Worm (Caenorhabditis elegans): ENCODE data around the gene clec-38.

clec-38 gene

ce11 chrV:16735518-16735917 lies at the start of gene clec-38, which contains the start of gene clec-34:
Gene clec-38 (minus strand): TSS chrV:16735618.
Gene clec-34 (plus strand): TSS chrV:16735765.
- no peak for TF ChIP-seq unc-62 (GFP tag; optimal IDR thresholded peaks at IDR 0.05)

- no peak for TF ChIP-seq unc-62 (GFP tag; optimal IDR thresholded peaks at IDR 0.05)
Measured at ce11 chrV:16784806-16785205, 49.4 kb upstream of the clec-38 start.

DNA sequence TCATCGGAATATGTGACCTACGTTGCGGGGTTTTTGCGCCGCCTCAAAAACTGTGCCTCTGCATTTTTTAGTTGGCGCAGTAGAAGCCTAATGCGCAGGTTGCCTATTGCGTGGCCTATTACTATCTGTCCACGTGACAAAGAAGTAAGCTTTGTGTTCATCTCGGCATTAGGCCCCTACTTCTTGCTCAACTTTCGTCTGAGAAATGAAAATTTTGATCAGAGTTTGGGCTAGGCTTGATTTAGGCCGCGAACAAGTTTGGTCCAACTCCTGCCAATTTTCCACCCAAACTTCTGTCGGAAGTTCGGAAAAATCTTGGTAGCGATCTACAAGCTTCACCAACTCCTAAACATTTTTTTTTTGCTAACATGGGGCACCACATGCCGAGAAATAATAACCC lies 46.6 kb upstream of the clec-38 start:
- TF ChIP-seq unc-62 (GFP tag; optimal IDR thresholded peaks at IDR 0.05) = no peak

ce11 chrV:16780554-16780953 lies 45.1 kb upstream of the clec-38 start:
- TF ChIP-seq unc-62 (GFP tag; optimal IDR thresholded peaks at IDR 0.05) = no peak

DNA sequence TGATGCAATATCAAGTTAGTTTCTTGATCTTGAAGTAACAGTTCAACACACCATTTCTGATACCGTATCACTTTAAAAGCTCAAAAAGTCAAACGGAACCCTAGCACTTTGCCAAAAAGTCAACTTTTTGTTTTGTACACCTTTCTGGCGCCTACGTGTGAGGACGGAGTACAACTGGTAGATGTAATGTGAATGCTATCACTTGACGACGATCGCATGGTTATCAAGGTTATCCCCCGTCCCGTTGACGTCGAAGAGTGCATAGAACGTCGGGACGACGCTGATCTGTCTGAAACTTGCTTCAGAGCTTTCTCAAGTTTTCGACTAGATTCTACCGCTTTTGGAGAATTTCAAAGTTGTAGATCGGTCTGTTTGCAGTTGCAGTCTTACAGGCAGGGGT lies 44.6 kb upstream of the clec-38 start:
- TF ChIP-seq unc-62 (GFP tag; optimal IDR thresholded peaks at IDR 0.05) = no peak

ce11 chrV:16779281-16779597 lies 43.8 kb upstream of the clec-38 start:
- no peak for TF ChIP-seq unc-62 (GFP tag; optimal IDR thresholded peaks at IDR 0.05)

DNA sequence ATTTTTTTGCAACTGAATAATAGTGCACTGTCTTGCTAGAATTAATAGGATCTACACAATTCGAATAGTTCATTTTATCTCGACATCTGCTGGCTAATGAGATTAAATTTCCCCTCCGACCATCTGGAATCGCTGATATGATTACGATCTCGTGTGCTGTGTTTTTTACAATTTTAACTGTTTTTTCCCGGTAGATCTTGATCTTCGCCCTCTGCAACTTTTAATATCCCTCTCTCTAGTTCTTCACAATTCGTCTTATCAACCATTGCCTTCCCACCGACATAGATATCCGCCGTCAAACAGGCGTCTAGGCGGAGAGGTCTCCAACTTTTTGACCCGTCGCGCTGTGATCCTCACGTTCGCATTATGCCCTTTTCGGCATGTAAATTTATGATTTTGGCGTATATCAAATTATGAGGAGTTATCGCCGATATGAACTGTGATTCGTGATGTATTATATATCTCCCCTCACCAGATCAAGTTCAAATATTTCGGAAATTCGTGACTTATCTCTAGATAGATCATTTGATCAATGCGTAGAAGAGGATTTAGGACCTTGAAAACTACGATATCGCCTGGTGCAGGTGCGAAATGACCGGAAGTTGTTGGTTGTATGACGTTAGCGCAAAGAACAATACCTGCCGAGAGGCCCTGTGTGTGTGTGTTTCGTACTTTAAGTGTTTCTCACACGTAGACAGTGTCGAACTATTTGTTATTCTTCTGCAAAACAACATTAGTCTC lies 43.3 kb upstream of the clec-38 start:
- no peak for TF ChIP-seq unc-62 (GFP tag; optimal IDR thresholded peaks at IDR 0.05)

DNA sequence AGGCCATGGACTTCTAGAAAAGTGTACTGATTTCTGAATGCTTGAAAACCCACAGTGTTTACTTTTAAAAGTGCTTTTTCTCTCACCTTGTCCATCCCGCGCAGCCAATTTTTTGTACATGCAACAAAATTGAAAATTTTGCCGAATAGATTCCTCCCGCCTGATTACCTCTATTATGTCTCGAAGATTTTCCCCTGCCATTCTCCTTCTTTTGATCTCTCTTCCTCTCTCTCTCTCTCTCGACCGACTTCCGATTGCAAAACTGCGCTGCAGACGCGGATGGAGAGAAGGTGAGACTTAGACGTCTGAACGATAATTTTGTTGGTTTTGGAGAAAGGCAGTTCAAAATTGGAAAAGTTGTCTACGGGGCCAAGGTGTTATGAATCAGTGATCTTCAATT lies 39.0 kb upstream of the clec-38 start:
- no peak for TF ChIP-seq unc-62 (GFP tag; optimal IDR thresholded peaks at IDR 0.05)

- TF ChIP-seq unc-62 (GFP tag; optimal IDR thresholded peaks at IDR 0.05) = no peak
Measured at ce11 chrV:16759937-16760336, 24.5 kb upstream of the clec-38 start.

DNA sequence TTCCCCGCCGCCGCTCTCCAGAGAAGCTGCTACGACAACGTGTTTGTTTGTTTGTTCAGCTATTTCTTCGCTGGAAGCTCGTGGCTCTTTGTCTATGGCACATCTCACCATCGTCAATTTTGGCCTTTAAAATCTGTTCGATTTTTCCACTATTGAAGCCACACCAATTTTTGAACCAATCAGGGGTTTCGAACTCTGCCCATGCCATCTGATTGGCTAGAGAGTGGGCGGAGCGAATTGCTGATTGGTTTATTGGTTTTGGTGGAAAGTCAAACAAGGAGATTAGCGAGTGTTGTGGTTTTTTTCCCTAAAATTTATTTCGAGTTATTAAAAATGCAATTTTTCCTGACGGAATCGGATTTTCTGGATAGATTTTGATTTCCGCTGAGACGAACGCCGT lies 20.7 kb upstream of the clec-38 start:
- TF ChIP-seq unc-62 (GFP tag; optimal IDR thresholded peaks at IDR 0.05) = no peak

- no peak for TF ChIP-seq unc-62 (GFP tag; optimal IDR thresholded peaks at IDR 0.05)
Measured at ce11 chrV:16752089-16753030, 16.9 kb upstream of the clec-38 start.

- TF ChIP-seq unc-62 (GFP tag; optimal IDR thresholded peaks at IDR 0.05) = no peak
Measured at ce11 chrV:16749473-16749872, 14.1 kb upstream of the clec-38 start.

- no peak for TF ChIP-seq unc-62 (GFP tag; optimal IDR thresholded peaks at IDR 0.05)
Measured at ce11 chrV:16747031-16747672, 11.7 kb upstream of the clec-38 start, which contains the start of gene dkf-2. Gene dkf-2 (plus strand): TSS chrV:16747622.

DNA sequence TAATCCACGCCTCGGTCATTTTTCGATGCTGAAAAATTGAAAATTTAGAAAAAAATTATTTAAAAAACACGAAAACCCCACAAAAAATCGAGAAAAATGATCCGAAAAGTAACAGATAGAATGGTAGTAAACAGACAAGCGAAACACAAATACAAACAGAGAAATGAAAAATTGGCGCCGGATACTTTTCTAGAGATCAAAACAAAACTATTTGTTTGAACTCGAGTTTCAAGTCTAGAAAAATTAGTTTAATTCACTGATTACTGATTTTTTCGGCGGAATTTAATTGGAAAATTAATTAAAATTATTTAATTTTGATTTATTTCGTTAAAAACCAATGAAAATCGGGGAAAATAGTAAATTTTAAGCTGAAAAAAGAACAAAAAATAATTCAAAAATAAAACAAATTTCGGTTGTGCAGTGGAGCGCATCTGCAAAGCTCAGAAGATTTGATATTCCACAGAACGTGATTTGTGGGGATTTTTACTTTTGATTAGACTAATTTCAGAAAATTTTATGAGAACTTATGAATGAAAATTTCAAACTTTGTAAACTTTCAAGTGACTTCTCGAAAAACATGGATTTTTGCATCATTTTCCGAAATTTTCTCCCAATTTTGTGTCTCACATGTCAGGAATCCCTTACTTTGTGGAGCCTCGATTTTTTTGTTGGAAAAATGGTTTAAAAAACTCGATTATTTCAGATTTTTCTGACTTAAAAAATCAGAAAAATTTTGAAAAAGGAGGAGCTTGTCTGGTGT lies 11.0 kb upstream of the clec-38 start, which contains the start of gene gyg-2:
Gene gyg-2 (minus strand): TSS at position 28 of the 760 bp plus-strand sequence.
- no peak for TF ChIP-seq unc-62 (GFP tag; optimal IDR thresholded peaks at IDR 0.05)

- no peak for TF ChIP-seq unc-62 (GFP tag; optimal IDR thresholded peaks at IDR 0.05)
Measured at ce11 chrV:16745214-16745613, 9.8 kb upstream of the clec-38 start.

ce11 chrV:16744783-16745182 lies 9.4 kb upstream of the clec-38 start:
- TF ChIP-seq unc-62 (GFP tag; optimal IDR thresholded peaks at IDR 0.05) = no peak
